Worm (Caenorhabditis elegans) whole organism, L1 larva: Measurements from ENCODE around the gene trap-4.
"Not testable (repeated sequence)": the region's sequence is repeated elsewhere in the genome, so short reads cannot be mapped to it uniquely, and the experiment has no call there.

Experiments
- ama-1 ChIP-seq: fragments of 150-350 bp; optimal IDR thresholded peaks from 2 replicates; lab custom pipeline; 2014
- efl-1 ChIP-seq, 4 experiments: fragments of 150-350 bp; optimal IDR thresholded peaks in 3 of 4; peaks in 1 of 4; 1 replicate in 1 of 4; 2 replicates in 3 of 4; lab custom pipeline; 2014; ENCODE audit warnings: missing biosample characterization in 2 of 4, missing genetic modification characterization in 2 of 4, missing genetic modification reagents in 2 of 4
- elt-2 ChIP-seq: sonication (generic microtip); optimal IDR thresholded peaks from 2 replicates; lab custom pipeline; 2016; ENCODE audit warnings: missing genetic modification characterization, mild to moderate bottlenecking, inconsistent platforms, missing compliant biosample characterization, missing genetic modification reagents
- lin-15B ChIP-seq: fragments of 150-350 bp; sonication (generic microtip); optimal IDR thresholded peaks from 3 replicates; lab custom pipeline; 2014; ENCODE audit warnings: missing biosample characterization, missing genetic modification characterization
- mep-1 ChIP-seq: fragments of 150-350 bp; optimal IDR thresholded peaks from 2 replicates; lab custom pipeline; 2014; ENCODE audit warnings: missing biosample characterization, missing genetic modification characterization
- nhr-20 ChIP-seq: sonication (generic microtip); optimal IDR thresholded peaks from 2 replicates; lab custom pipeline; 2016; ENCODE audit warnings: mild to moderate bottlenecking, missing genetic modification characterization, missing compliant biosample characterization
- nhr-237 ChIP-seq: fragments of 150-350 bp; optimal IDR thresholded peaks from 2 replicates; lab custom pipeline; 2014; ENCODE audit warnings: missing biosample characterization, missing genetic modification characterization
- nhr-28 ChIP-seq: fragments of 150-350 bp; optimal IDR thresholded peaks from 2 replicates; lab custom pipeline; 2014; ENCODE audit warnings: missing biosample characterization, missing genetic modification characterization

- not testable (repeated sequence) for TF ChIP-seq lin-15B; nhr-28; nhr-237 (tag; lab: Kevin White, UChicago); nhr-20 (tag; lab: Kevin White, UChicago); mep-1; efl-1 (optimal IDR thresholded peaks at IDR 0.05; lab: Kevin White, UChicago); efl-1 (GFP tag; optimal IDR thresholded peaks at IDR 0.05 in 1 of 2; lab: Kevin White, UChicago); ama-1 (lab: Kevin White, UChicago); elt-2 (tag; lab: Kevin White, UChicago)
Observed at ce11 chrIII:11940008-11940407, 19.5 kb downstream of the trap-4 start.
